Fruit fly (Drosophila melanogaster): ENCODE data around the gene osa.

The osa gene

DNA sequence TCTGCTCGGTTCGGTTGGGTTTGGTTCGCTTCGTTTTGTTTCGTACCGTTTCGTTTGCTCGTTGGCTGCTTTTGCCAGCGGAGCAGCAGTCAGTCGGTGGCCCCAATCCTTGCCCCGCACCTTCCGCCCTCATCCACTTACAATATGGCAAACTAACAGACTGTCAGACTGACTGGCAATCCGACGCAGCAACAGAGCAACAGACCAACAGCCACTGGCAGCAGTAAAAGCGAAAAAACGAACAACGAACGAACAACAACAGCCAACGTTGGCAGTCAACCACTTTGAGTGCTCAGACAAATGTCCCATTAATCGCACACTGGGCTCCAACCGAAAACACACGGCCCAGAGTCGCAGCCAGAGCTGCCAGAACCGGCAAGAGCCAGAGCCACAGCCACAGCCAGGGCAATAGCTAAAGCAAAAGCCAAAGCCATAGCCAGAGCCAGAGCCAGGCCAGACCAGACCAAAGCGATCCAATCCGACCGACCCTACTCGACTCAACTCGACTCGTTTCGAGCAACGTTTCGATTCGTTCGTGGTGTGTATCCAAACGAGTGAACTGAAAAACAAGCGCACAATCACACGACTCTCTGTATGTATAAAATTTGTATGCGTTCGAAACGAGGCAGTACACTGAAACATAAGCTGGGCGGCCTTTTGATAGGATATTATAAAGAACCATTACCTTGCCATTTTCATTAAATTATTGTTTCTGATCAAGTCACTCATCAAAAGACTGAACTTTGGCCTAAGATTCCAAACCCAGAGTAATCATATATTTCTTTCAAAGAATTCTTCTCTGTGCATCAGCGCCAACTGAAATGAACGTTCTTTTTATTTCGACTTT is 14.2 kb downstream of the osa start (continued):
- TF ChIP-seq lmd (GFP tag; IDR thresholded peaks at IDR 0.05) (peak; percentile 99), CG15601 (tag; optimal IDR thresholded peaks at IDR 0.05) (peak; percentile 96), E2f2 (GFP tag; IDR thresholded peaks at IDR 0.05) (peak; percentile 89), Gug (GFP tag; IDR thresholded peaks at IDR 0.05) (peak; percentile 99), CG1024 (GFP tag; IDR thresholded peaks at IDR 0.05) (peak; percentile 97), CG5180 (GFP tag; optimal IDR thresholded peaks at IDR 0.05) (peak; percentile 97), kah (GFP tag; optimal IDR thresholded peaks at IDR 0.05) (peak; percentile 90), Sox102F (GFP tag; optimal IDR thresholded peaks at IDR 0.05) (peak; percentile 99), CG8478 (optimal IDR thresholded peaks at IDR 0.05) (no peak), wdn (GFP tag; IDR thresholded peaks at IDR 0.05) (peak; percentile 98), so (GFP tag; IDR thresholded peaks at IDR 0.05) (peak; percentile 99), CG1647 (GFP tag; optimal IDR thresholded peaks at IDR 0.05) (peak; percentile 99), CG18262 (tag; optimal IDR thresholded peaks at IDR 0.05) (peak; percentile 99), prd (optimal IDR thresholded peaks at IDR 0.05) (no peak), prd (GFP tag; IDR thresholded peaks at IDR 0.05) (peak; percentile 99), HLHmδ (GFP tag; optimal IDR thresholded peaks at IDR 0.05) (no peak), Hey (tag; optimal IDR thresholded peaks at IDR 0.05) (peak; percentile 80), CG32772 (GFP tag; IDR thresholded peaks at IDR 0.05) (peak; percentile 99), slou (GFP tag; optimal IDR thresholded peaks at IDR 0.05) (peak; percentile 99), C15 (GFP tag; IDR thresholded peaks at IDR 0.05) (peak; percentile 97), Awh (GFP tag; IDR thresholded peaks at IDR 0.05) (peak; percentile 99), CG18599 (GFP tag; optimal IDR thresholded peaks at IDR 0.05) (peak; percentile 99), Dbx (GFP tag; IDR thresholded peaks at IDR 0.05) (peak; percentile 99), CG11085 (GFP tag; IDR thresholded peaks at IDR 0.05) (peak; percentile 97), CG15011 (GFP tag; optimal IDR thresholded peaks at IDR 0.05) (peak; percentile 98), Fer2 (tag; optimal IDR thresholded peaks at IDR 0.05) (peak; percentile 87), CG18476 (GFP tag; optimal IDR thresholded peaks at IDR 0.05) (peak; percentile 98), pb (GFP tag; optimal IDR thresholded peaks at IDR 0.05) (peak; percentile 99), CG9817 (tag; optimal IDR thresholded peaks at IDR 0.05) (peak; percentile 97), chm (GFP tag; IDR thresholded peaks at IDR 0.05) (peak; percentile 99), CG15514 (GFP tag; optimal IDR thresholded peaks at IDR 0.05) (peak; percentile 95), Hr3 (GFP tag; optimal IDR thresholded peaks at IDR 0.05) (peak; percentile 99), CG15479 (GFP tag; optimal IDR thresholded peaks at IDR 0.05) (peak; percentile 2), Ssrp (tag; optimal IDR thresholded peaks at IDR 0.05) (peak; percentile 98), inv (GFP tag; IDR thresholded peaks at IDR 0.05; ENCODE audit: partially characterized antibody) (no peak), kni (GFP tag; optimal IDR thresholded peaks at IDR 0.05) (peak; percentile 89), CTCF (GFP tag; optimal IDR thresholded peaks at IDR 0.05) (peak; percentile 78), jigr1 (GFP tag; IDR thresholded peaks at IDR 0.05) (peak; percentile 97), CG18764 (GFP tag; optimal IDR thresholded peaks at IDR 0.05) (peak; percentile 99), toy (GFP tag; IDR thresholded peaks at IDR 0.05) (peak; percentile 96), gcm2 (GFP tag; optimal IDR thresholded peaks at IDR 0.05) (peak; percentile 99), cato (GFP tag; optimal IDR thresholded peaks at IDR 0.05; ENCODE audit: borderline replicate concordance) (peak; percentile 99), Bteb2 (GFP tag; optimal IDR thresholded peaks at IDR 0.05) (peak; percentile 99), fd64A (GFP tag; optimal IDR thresholded peaks at IDR 0.05) (peak; percentile 97), Neu2 (GFP tag; optimal IDR thresholded peaks at IDR 0.05; ENCODE audit: borderline replicate concordance) (peak; percentile 90), CG16815 (GFP tag; optimal IDR thresholded peaks at IDR 0.05) (peak; percentile 98), lola (GFP tag; optimal IDR thresholded peaks at IDR 0.05) (peak in 1 of 3 experiments; percentile 97), HmgZ (tag; optimal IDR thresholded peaks at IDR 0.05) (peak; percentile 98), CG14441 (GFP tag; IDR thresholded peaks at IDR 0.05) (peak; percentile 99), CG18011 (GFP tag; optimal IDR thresholded peaks at IDR 0.05) (peak; percentile 93)
